Fruit fly (Drosophila melanogaster) whole organism, embryonic: Measurements from ENCODE around the gene CG44000.
A peak's percentile ranks its signal among the peaks of the same experiment; 100 is the strongest.

ENCODE experiments used
- Adf1 ChIP-seq: fragments of 200-800 bp; sonication (Bioruptor generic); IDR thresholded peaks from 2 replicates; pipeline ENCODE4 v1.3.6; 2022; ENCODE audit warnings: missing biosample characterization, missing genetic modification characterization
- B-H1 ChIP-seq: fragments of 200-800 bp; sonication (Bioruptor generic); IDR thresholded peaks from 3 replicates; pipeline ENCODE4 v1.3.6; 2022; ENCODE audit warnings: missing biosample characterization, missing genetic modification characterization
- Blimp-1 ChIP-seq: fragments of 200-800 bp; sonication (Bioruptor generic); optimal IDR thresholded peaks from 3 replicates; lab custom pipeline; 2018; ENCODE audit warnings: missing biosample characterization, missing genetic modification characterization, mild to moderate bottlenecking, moderate library complexity, missing genetic modification reagents
- CG11085 ChIP-seq: fragments of 200-800 bp; sonication (Bioruptor generic); IDR thresholded peaks from 2 replicates; pipeline ENCODE4 v1.3.6; 2022; ENCODE audit warnings: missing biosample characterization, missing genetic modification characterization
- CG12769 ChIP-seq: fragments of 200-800 bp; sonication (Bioruptor generic); optimal IDR thresholded peaks from 2 replicates; lab custom pipeline; 2019; ENCODE audit warnings: missing biosample characterization, mild to moderate bottlenecking, missing genetic modification characterization, moderate library complexity
- CG13894 ChIP-seq: fragments of 200-800 bp; sonication (Bioruptor generic); optimal IDR thresholded peaks from 3 replicates; lab custom pipeline; 2018; ENCODE audit warnings: missing biosample characterization, mild to moderate bottlenecking, missing genetic modification characterization, moderate library complexity
- CG14014 ChIP-seq: fragments of 200-800 bp; sonication (Bioruptor generic); IDR thresholded peaks from 2 replicates; pipeline ENCODE4 v1.3.6; 2022; ENCODE audit warnings: missing biosample characterization, missing genetic modification characterization
- CG14710 ChIP-seq: fragments of 200-800 bp; sonication (Bioruptor generic); optimal IDR thresholded peaks from 3 replicates; lab custom pipeline; 2019; ENCODE audit warnings: missing biosample characterization, mild to moderate bottlenecking, missing genetic modification characterization, moderate library complexity
- CG14860 ChIP-seq: fragments of 200-800 bp; sonication (Bioruptor generic); IDR thresholded peaks from 3 replicates; pipeline ENCODE4 v1.3.6; 2022; ENCODE audit warnings: missing biosample characterization, missing genetic modification characterization; ENCODE audit not compliant: partially characterized antibody
- CG17612 ChIP-seq: fragments of 200-800 bp; sonication (Bioruptor generic); IDR thresholded peaks from 2 replicates; pipeline ENCODE4 v1.3.6; 2022; ENCODE audit warnings: missing biosample characterization, missing genetic modification characterization
- CG17912 ChIP-seq: fragments of 200-800 bp; sonication (Bioruptor generic); optimal IDR thresholded peaks from 2 replicates; lab custom pipeline; 2018; ENCODE audit warnings: missing biosample characterization, mild to moderate bottlenecking, missing genetic modification characterization
- CG2875 ChIP-seq: fragments of 200-800 bp; sonication (Bioruptor generic); optimal IDR thresholded peaks from 2 replicates; lab custom pipeline; 2017; ENCODE audit warnings: missing biosample characterization, mild to moderate bottlenecking, missing genetic modification characterization, missing genetic modification reagents
- CG31224 ChIP-seq: fragments of 200-800 bp; sonication (Bioruptor generic); IDR thresholded peaks from 2 replicates; pipeline ENCODE4 v1.3.6; 2022; ENCODE audit warnings: missing biosample characterization, missing genetic modification characterization
- CG42726 ChIP-seq: fragments of 200-800 bp; sonication (Bioruptor generic); IDR thresholded peaks from 2 replicates; pipeline ENCODE4 v1.3.6; 2022; ENCODE audit warnings: missing biosample characterization, missing genetic modification characterization; ENCODE audit not compliant: partially characterized antibody
- CG4730 ChIP-seq: fragments of 200-800 bp; sonication (Bioruptor generic); IDR thresholded peaks from 2 replicates; pipeline ENCODE4 v1.3.6; 2022; ENCODE audit warnings: missing biosample characterization, missing genetic modification characterization
- CG6765 ChIP-seq: fragments of 200-800 bp; sonication (Bioruptor generic); optimal IDR thresholded peaks from 3 replicates; lab custom pipeline; 2017; ENCODE audit warnings: missing biosample characterization, mild to moderate bottlenecking, missing genetic modification characterization
- CG7963 ChIP-seq: fragments of 200-800 bp; sonication (Bioruptor generic); IDR thresholded peaks from 3 replicates; pipeline ENCODE4 v1.3.6; 2022; ENCODE audit warnings: missing biosample characterization, missing genetic modification characterization; ENCODE audit not compliant: partially characterized antibody
- CG8765 ChIP-seq: fragments of 200-800 bp; sonication (Bioruptor generic); IDR thresholded peaks from 2 replicates; pipeline ENCODE4 v1.3.6; 2022; ENCODE audit warnings: missing biosample characterization, missing genetic modification characterization
- CG9932 ChIP-seq: fragments of 200-800 bp; sonication (Bioruptor generic); IDR thresholded peaks from 2 replicates; pipeline ENCODE4 v1.3.6; 2022; ENCODE audit warnings: missing biosample characterization, missing genetic modification characterization
- CHES-1-like ChIP-seq: fragments of 200-800 bp; sonication (Bioruptor generic); optimal IDR thresholded peaks from 2 replicates; lab custom pipeline; 2016; ENCODE audit warnings: missing biosample characterization, missing genetic modification characterization
- CTCF ChIP-seq: fragments of 200-800 bp; sonication (Bioruptor generic); optimal IDR thresholded peaks from 2 replicates; lab custom pipeline; 2017; ENCODE audit warnings: missing biosample characterization, mild to moderate bottlenecking, missing genetic modification characterization, moderate library complexity
- CoRest ChIP-seq: fragments of 200-800 bp; sonication (Bioruptor generic); optimal IDR thresholded peaks from 3 replicates; lab custom pipeline; 2018; ENCODE audit warnings: missing biosample characterization, mild to moderate bottlenecking, missing genetic modification characterization, moderate library complexity
- Doc3 ChIP-seq: fragments of 200-800 bp; sonication (Bioruptor generic); IDR thresholded peaks from 3 replicates; pipeline ENCODE4 v1.3.6; 2022; ENCODE audit warnings: missing biosample characterization, missing genetic modification characterization; ENCODE audit not compliant: partially characterized antibody
- Dp ChIP-seq: fragments of 200-800 bp; sonication (Bioruptor generic); optimal IDR thresholded peaks from 2 replicates; lab custom pipeline; 2018; ENCODE audit warnings: missing biosample characterization, mild to moderate bottlenecking, missing genetic modification characterization, moderate library complexity
- E2f2 ChIP-seq: fragments of 200-800 bp; sonication (Bioruptor generic); IDR thresholded peaks from 2 replicates; pipeline ENCODE4 v1.3.6; 2022; ENCODE audit warnings: missing biosample characterization, missing genetic modification characterization
- Hr78 ChIP-seq, 2 experiments: fragments of 200-800 bp in 1 of 2; fragments of >200 bp in 1 of 2; sonication (Bioruptor generic) in 1 of 2; optimal IDR thresholded peaks; 2 replicates each; lab custom pipeline; 2017 to 2019; ENCODE audit warnings: missing biosample characterization in 2 of 2, missing genetic modification characterization in 2 of 2, mild to moderate bottlenecking in 1 of 2, moderate library complexity in 1 of 2
- Max ChIP-seq: fragments of 200-800 bp; sonication (Bioruptor generic); optimal IDR thresholded peaks from 2 replicates; lab custom pipeline; 2016; ENCODE audit warnings: missing biosample characterization, mild to moderate bottlenecking, missing genetic modification characterization
- Optix ChIP-seq: fragments of 200-800 bp; sonication (Bioruptor generic); IDR thresholded peaks from 3 replicates; pipeline ENCODE4 v1.3.6; 2022; ENCODE audit warnings: missing biosample characterization, missing genetic modification characterization
- Sin3A ChIP-seq: fragments of >200 bp; optimal IDR thresholded peaks from 2 replicates; lab custom pipeline; 2018
- Spps ChIP-seq: fragments of 200-800 bp; sonication (Bioruptor generic); optimal IDR thresholded peaks from 2 replicates; lab custom pipeline; 2018; ENCODE audit warnings: missing biosample characterization, mild to moderate bottlenecking, missing genetic modification characterization
- Sry-δ ChIP-seq: fragments of 200-800 bp; sonication (Bioruptor generic); optimal IDR thresholded peaks from 2 replicates; lab custom pipeline; 2016; ENCODE audit warnings: missing biosample characterization, missing genetic modification characterization
- amos ChIP-seq: fragments of 200-800 bp; sonication (Bioruptor generic); IDR thresholded peaks from 2 replicates; pipeline ENCODE4 v1.3.6; 2022; ENCODE audit warnings: missing biosample characterization, missing genetic modification characterization; ENCODE audit not compliant: partially characterized antibody
- ash1 ChIP-seq: fragments of 200-800 bp; sonication (Bioruptor generic); optimal IDR thresholded peaks from 2 replicates; lab custom pipeline; 2018; ENCODE audit warnings: missing biosample characterization, mild to moderate bottlenecking, missing genetic modification characterization
- ci ChIP-seq: fragments of 200-800 bp; sonication (Bioruptor generic); IDR thresholded peaks from 3 replicates; pipeline ENCODE4 v1.3.6; 2022; ENCODE audit warnings: missing biosample characterization, missing genetic modification characterization
- dysf ChIP-seq: fragments of 200-800 bp; sonication (Bioruptor generic); IDR thresholded peaks from 3 replicates; pipeline ENCODE4 v1.3.6; 2022; ENCODE audit warnings: missing biosample characterization, missing genetic modification characterization
- eve ChIP-seq, 2 experiments: fragments of >200 bp; optimal IDR thresholded peaks; 2 replicates each; lab custom pipeline; 2017; ENCODE audit warnings: missing biosample characterization in 2 of 2, missing genetic modification characterization in 2 of 2
- jing ChIP-seq: fragments of 200-800 bp; sonication (Bioruptor generic); optimal IDR thresholded peaks from 2 replicates; lab custom pipeline; 2018; ENCODE audit warnings: missing biosample characterization, mild to moderate bottlenecking, missing genetic modification characterization
- ken ChIP-seq: fragments of 200-800 bp; sonication (Bioruptor generic); IDR thresholded peaks from 3 replicates; pipeline ENCODE4 v1.3.6; 2022; ENCODE audit warnings: missing biosample characterization, missing genetic modification characterization
- klu ChIP-seq: fragments of 200-800 bp; sonication (Bioruptor generic); IDR thresholded peaks from 2 replicates; pipeline ENCODE4 v1.3.6; 2022; ENCODE audit warnings: missing biosample characterization, missing genetic modification characterization
- nerfin-2 ChIP-seq: fragments of 200-800 bp; sonication (Bioruptor generic); IDR thresholded peaks from 2 replicates; pipeline ENCODE4 v1.3.6; 2022; ENCODE audit warnings: missing biosample characterization, missing genetic modification characterization; ENCODE audit not compliant: partially characterized antibody
- nmo ChIP-seq: fragments of 200-800 bp; sonication (Bioruptor generic); optimal IDR thresholded peaks from 2 replicates; lab custom pipeline; 2018; ENCODE audit warnings: missing biosample characterization, mild to moderate bottlenecking, missing genetic modification characterization, moderate library complexity
- otp ChIP-seq: fragments of 200-800 bp; sonication (Bioruptor generic); IDR thresholded peaks from 3 replicates; pipeline ENCODE4, ENCODE4 v1.3.6; 2022; ENCODE audit warnings: missing biosample characterization, missing genetic modification characterization
- pzg ChIP-seq: fragments of 200-800 bp; sonication (Bioruptor generic); optimal IDR thresholded peaks from 3 replicates; lab custom pipeline; 2018; ENCODE audit warnings: missing biosample characterization, mild to moderate bottlenecking, missing genetic modification characterization, moderate library complexity
- ranshi ChIP-seq: fragments of 200-800 bp; sonication (Bioruptor generic); IDR thresholded peaks from 2 replicates; pipeline ENCODE4 v1.3.6; 2022; ENCODE audit warnings: missing biosample characterization, missing genetic modification characterization
- sens ChIP-seq: fragments of 200-800 bp; sonication (Bioruptor generic); peaks from one replicate; lab custom pipeline; 2016; ENCODE audit warnings: missing biosample characterization, missing genetic modification characterization
- slbo ChIP-seq: fragments of 200-800 bp; sonication (Bioruptor generic); IDR thresholded peaks from 2 replicates; pipeline ENCODE4 v1.3.6; 2022; ENCODE audit warnings: missing biosample characterization, missing genetic modification characterization
- ssp ChIP-seq: fragments of 200-800 bp; sonication (Bioruptor generic); IDR thresholded peaks from 2 replicates; pipeline ENCODE4 v1.3.6; 2022; ENCODE audit warnings: missing biosample characterization, missing genetic modification characterization
- unc-4 ChIP-seq: fragments of 200-800 bp; sonication (Bioruptor generic); IDR thresholded peaks from 2 replicates; pipeline ENCODE4 v1.3.6; 2022; ENCODE audit warnings: missing biosample characterization, missing genetic modification characterization; ENCODE audit not compliant: partially characterized antibody
- usp ChIP-seq: fragments of >200 bp; optimal IDR thresholded peaks from 2 replicates; lab custom pipeline; 2017; ENCODE audit warnings: missing biosample characterization, missing genetic modification characterization

CG44000 gene

DNA sequence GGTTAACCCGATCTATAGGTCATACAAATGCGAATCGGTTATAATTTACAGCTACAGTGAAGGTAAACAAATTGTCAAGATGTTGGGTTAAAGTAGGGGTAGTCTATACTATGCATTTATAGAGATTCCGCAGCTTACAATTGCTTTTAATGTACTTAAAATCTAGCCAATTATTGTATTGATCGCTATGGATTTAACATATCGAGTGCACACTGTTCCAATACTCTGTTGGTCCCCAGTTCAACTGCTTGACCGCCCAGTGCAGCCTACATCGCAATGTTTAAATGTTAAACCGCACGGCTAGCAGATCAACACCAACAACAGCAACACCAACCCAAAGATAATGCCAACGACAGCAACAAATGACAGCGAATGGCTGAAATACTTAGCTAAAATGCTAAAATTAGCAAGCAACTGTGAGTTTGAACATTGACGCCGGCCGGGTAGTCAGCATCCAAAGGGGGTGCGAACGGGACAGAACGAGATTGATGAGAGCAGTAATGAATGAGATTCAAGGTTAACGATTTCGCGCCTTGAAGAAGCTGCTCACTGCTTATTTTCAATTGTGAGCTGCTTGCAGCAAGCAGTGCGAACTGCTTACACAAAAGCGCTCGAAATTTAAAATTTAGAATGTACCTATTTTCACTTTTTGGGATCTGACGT is 42.0 kb upstream of the CG44000 start (continued):
- TF ChIP-seq Hr78 (GFP tag; optimal IDR thresholded peaks at IDR 0.05; lab: Kevin White, UChicago): peak in 1 of 2 experiments; percentile 71
- peak; percentile 48 for TF ChIP-seq Blimp-1 (GFP tag; lab: Kevin White, UChicago)
- TF ChIP-seq unc-4 (GFP tag; lab: Robert Waterston, UW): 0 out of 2 replicates have a peak, but pooled peaks have one; percentile 36
- TF ChIP-seq Sin3A (lab: Kevin White, UChicago): peak; percentile 4
- 0 out of 2 replicates have a peak, but pooled peaks have one; percentile 41 for TF ChIP-seq nerfin-2 (GFP tag; lab: Robert Waterston, UW)
- TF ChIP-seq Adf1 (GFP tag; lab: Robert Waterston, UW): peak; percentile 52; the same call in 1 of the 2 replicates
- TF ChIP-seq CHES-1-like: no peak
- no peak for TF ChIP-seq CG14710 (tag; lab: Kevin White, UChicago)
- TF ChIP-seq jing (GFP tag; lab: Kevin White, UChicago): no peak
- peak; percentile 52 for TF ChIP-seq CG14014 (GFP tag; lab: Robert Waterston, UW)
- no peak for TF ChIP-seq Spps (tag; lab: Kevin White, UChicago)
- TF ChIP-seq sens (GFP tag; lab: Kevin White, UChicago): peak; percentile 11
- TF ChIP-seq CG31224 (GFP tag; lab: Robert Waterston, UW): peak; percentile 15; the same call in 1 of the 2 replicates
- TF ChIP-seq pzg (GFP tag; lab: Kevin White, UChicago): peak; percentile 17
- peak; percentile 3 for TF ChIP-seq CoRest (tag; lab: Kevin White, UChicago)
- peak; percentile 77 for TF ChIP-seq ci (GFP tag; lab: Robert Waterston, UW)
- peak; percentile 52; the same call in 1 of the 2 replicates for TF ChIP-seq CG8765
- TF ChIP-seq Sry-δ (GFP tag; lab: Kevin White, UChicago): no peak
- peak; percentile 21 for TF ChIP-seq CG12769 (tag; lab: Kevin White, UChicago)
- TF ChIP-seq nmo (GFP tag; lab: Kevin White, UChicago): peak; percentile 2
- peak; percentile 11; the same call in 2 of the 3 replicates for TF ChIP-seq dysf
- TF ChIP-seq CG9932: peak; percentile 4; the same call in 1 of the 2 replicates
- TF ChIP-seq usp (GFP tag; lab: Kevin White, UChicago): no peak
- TF ChIP-seq CG13894: peak; percentile 72
- TF ChIP-seq ssp: no peak
- peak; percentile 51 for TF ChIP-seq CG11085
- TF ChIP-seq CG42726 (GFP tag; lab: Robert Waterston, UW): peak; percentile 87
- TF ChIP-seq CTCF (GFP tag; lab: Kevin White, UChicago): peak; percentile 33
- no peak for TF ChIP-seq Doc3 (GFP tag; lab: Robert Waterston, UW)
- peak; percentile 65; the same call in 2 of the 3 replicates for TF ChIP-seq otp (GFP tag; lab: Robert Waterston, UW)
- TF ChIP-seq amos: peak; percentile 30; the same call in 1 of the 2 replicates
- TF ChIP-seq CG2875: peak; percentile 6
- no peak for TF ChIP-seq CG17912 (GFP tag; lab: Kevin White, UChicago)
- peak; percentile 94 for TF ChIP-seq E2f2
- TF ChIP-seq CG7963 (GFP tag; lab: Robert Waterston, UW): 0 out of 3 replicates have a peak, but pooled peaks have one; percentile 31
- TF ChIP-seq B-H1 (GFP tag; lab: Robert Waterston, UW): peak; percentile 39
- TF ChIP-seq ken (GFP tag; lab: Robert Waterston, UW): peak; percentile 28; the same call in 1 of the 3 replicates
- peak; percentile 67 for TF ChIP-seq slbo (GFP tag; lab: Robert Waterston, UW)
- TF ChIP-seq klu (GFP tag; lab: Robert Waterston, UW): 0 out of 2 replicates have a peak, but pooled peaks have one; percentile 5
- peak; percentile 41; the same call in 1 of the 2 replicates for TF ChIP-seq ranshi (GFP tag; lab: Robert Waterston, UW)
- TF ChIP-seq CG14860: no peak
- no peak for TF ChIP-seq Max
- TF ChIP-seq eve (GFP tag; optimal IDR thresholded peaks at IDR 0.05; lab: Kevin White, UChicago): peak in 1 of 2 experiments; percentile 44
- peak; percentile 93 for TF ChIP-seq Dp (GFP tag; lab: Kevin White, UChicago)
- peak; percentile 24 for TF ChIP-seq CG4730
- TF ChIP-seq Optix: peak; percentile 23; the same call in 2 of the 3 replicates
- TF ChIP-seq CG6765 (GFP tag; lab: Kevin White, UChicago): no peak
- peak; percentile 44 for TF ChIP-seq CG17612 (GFP tag; lab: Robert Waterston, UW)
- TF ChIP-seq ash1 (GFP tag; lab: Kevin White, UChicago): no peak
